Fruit fly (Drosophila melanogaster): ENCODE results near the gene up.

up gene

DNA sequence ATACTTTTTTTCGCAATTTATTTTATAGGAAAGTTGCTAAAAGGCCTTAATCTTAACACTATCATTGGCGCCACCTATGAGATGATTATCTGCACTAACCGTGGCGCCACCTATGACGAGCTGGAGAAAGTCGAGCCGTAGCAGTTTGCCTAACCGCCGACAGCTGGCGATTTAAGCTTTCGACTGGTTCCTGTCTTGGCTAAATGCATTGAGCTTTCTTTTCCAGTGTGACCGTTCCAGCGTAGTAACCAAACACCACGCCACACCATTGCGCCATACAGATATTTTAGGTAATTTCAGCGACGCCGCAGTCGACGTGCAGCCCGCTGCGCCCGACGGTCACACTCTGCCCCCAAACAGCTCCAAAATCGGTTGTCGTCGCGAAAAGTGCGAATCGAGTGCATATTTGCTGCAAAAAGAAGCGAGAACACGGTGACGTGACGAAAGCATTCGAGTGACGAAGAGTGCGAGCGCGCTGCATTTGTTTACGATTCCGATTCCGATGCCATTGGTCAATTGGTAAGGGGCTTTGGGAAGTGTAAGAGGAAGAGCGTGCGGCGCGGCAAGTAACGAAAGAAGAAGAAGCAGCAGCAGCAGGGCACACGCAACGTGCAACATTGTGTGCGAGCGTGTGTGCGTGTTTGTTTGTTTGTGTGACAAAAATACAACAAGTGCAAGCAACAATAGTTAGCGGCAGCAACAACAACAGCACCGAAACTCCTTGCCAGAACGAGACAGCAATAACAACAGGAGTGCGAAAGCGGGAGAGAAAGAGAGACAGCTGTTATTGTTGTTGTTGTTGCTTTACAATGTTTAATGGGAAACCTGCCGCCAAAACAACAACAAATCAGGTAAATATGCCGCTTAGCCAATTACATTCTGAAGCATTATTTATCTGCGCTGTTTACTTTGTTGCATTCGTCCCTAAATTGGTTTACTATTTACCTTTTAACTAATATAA, 38.6 kb downstream of the up start, which contains the start of the genes CG46311 and Tpst (continued):
- TF ChIP-seq CG9705 (GFP tag; optimal IDR thresholded peaks at IDR 0.05): peak; percentile 22

DNA sequence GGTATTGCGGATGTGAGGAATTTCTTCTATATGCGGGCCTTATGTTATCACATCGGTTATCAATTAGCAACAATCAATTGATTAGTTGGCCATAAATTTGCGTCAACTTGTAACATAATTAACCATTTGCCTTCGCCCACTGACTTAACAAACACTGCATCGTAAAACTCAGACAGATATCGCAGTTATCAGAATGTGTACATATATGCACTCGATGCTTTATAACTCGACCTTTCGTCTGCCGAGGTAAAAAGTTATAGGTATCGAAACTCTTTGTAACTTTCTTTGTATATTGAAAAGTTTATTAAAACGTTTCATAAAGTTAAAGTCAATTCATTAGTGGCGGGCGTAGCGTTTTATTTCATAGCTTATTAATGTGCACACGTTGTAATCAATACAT, 39.3 kb downstream of the up start:
- TF ChIP-seq Abd-B (GFP tag; optimal IDR thresholded peaks at IDR 0.05) (no peak), GATAd (GFP tag; optimal IDR thresholded peaks at IDR 0.05) (no peak), psq (GFP tag; optimal IDR thresholded peaks at IDR 0.05) (no peak), CG9705 (GFP tag; optimal IDR thresholded peaks at IDR 0.05) (no peak), woc (GFP tag; optimal IDR thresholded peaks at IDR 0.05) (no peak), pan (optimal IDR thresholded peaks at IDR 0.05) (no peak), foxo (GFP tag; optimal IDR thresholded peaks at IDR 0.05) (no peak), h (GFP tag; optimal IDR thresholded peaks at IDR 0.05) (no peak), Sp1 (GFP tag; optimal IDR thresholded peaks at IDR 0.05) (no peak), CrebA (GFP tag; optimal IDR thresholded peaks at IDR 0.05; ENCODE audit: borderline replicate concordance) (no peak), Hr83 (GFP tag; optimal IDR thresholded peaks at IDR 0.05; ENCODE audit: poor library complexity, severe bottlenecking) (no peak), sage (GFP tag; optimal IDR thresholded peaks at IDR 0.05) (no peak), fru (GFP tag; optimal IDR thresholded peaks at IDR 0.05) (no peak), Dif (GFP tag; optimal IDR thresholded peaks at IDR 0.05; ENCODE audit: partially characterized antibody) (no peak), OdsH (GFP tag; optimal IDR thresholded peaks at IDR 0.05) (no peak), CG32264 (GFP tag; optimal IDR thresholded peaks at IDR 0.05) (no peak), dsf (GFP tag; optimal IDR thresholded peaks at IDR 0.05; ENCODE audit: borderline replicate concordance) (no peak), lola (GFP tag; optimal IDR thresholded peaks at IDR 0.05) (no peak), dl (GFP tag; optimal IDR thresholded peaks at IDR 0.05; ENCODE audit: insufficient read depth in 1 of 2, partially characterized antibody in 2 of 2) (no peak), ey (GFP tag; optimal IDR thresholded peaks at IDR 0.05) (no peak)

DNA sequence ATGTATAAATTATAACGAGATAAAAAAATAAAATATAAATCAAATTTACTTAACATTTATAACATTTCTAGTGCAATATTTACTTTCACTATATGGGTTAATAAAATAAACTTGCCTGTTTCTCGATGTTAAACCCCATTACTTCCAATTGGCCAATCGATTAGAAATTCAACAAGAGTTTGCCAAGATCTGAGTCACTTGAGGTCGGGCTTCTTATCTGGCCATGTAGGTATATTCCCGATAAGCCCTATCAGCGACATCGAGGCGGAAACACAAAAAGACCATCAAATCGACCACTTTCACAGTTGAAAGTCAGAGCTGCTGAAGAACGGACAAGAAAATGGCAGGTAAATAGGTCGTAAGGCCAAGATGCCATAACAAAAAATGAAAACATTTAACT, 41.0 kb downstream of the up start, which contains the start of gene CG32633:
Gene CG32633, plus strand, starts transcription at position 301 of the 400 bp plus-strand sequence.
- TF ChIP-seq Hr83 (GFP tag; optimal IDR thresholded peaks at IDR 0.05; ENCODE audit: poor library complexity, severe bottlenecking) (no peak), fru (GFP tag; optimal IDR thresholded peaks at IDR 0.05) (peak; percentile 33), Dif (GFP tag; optimal IDR thresholded peaks at IDR 0.05; ENCODE audit: partially characterized antibody) (no peak)

DNA sequence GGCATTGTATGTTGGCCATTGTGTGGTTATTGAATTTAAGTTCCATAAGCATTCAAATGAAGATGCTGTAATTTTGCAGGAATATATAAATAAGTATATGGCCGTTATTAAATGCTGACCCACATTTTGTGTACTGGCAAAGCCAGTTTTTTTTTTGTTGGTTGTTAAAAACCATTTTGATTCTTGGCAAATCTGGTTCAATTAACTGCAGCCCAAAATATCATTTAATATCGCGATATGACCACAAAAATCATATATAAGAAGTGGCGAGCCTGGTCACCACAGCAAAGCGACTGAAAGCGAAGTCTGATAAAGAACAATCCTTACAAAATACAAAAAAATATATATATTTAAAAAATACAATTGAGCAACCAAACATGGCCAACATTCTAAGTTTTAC, 46.2 kb downstream of the up start, which contains the start of gene CG32631:
Gene CG32631, plus strand, starts transcription at position 301 of the 400 bp plus-strand sequence.
- TF ChIP-seq Rel (GFP tag; optimal IDR thresholded peaks at IDR 0.05) (no peak), Rel (tag; optimal IDR thresholded peaks at IDR 0.05) (no peak), ey (GFP tag; optimal IDR thresholded peaks at IDR 0.05) (no peak), tai (GFP tag; optimal IDR thresholded peaks at IDR 0.05) (no peak), GATAd (GFP tag; optimal IDR thresholded peaks at IDR 0.05) (no peak), lola (GFP tag; optimal IDR thresholded peaks at IDR 0.05) (no peak), Abd-B (GFP tag; optimal IDR thresholded peaks at IDR 0.05) (no peak), psq (GFP tag; optimal IDR thresholded peaks at IDR 0.05) (no peak), Sp1 (GFP tag; optimal IDR thresholded peaks at IDR 0.05) (no peak), sage (GFP tag; optimal IDR thresholded peaks at IDR 0.05) (no peak), rgr (GFP tag; optimal IDR thresholded peaks at IDR 0.05) (no peak), Dif (GFP tag; optimal IDR thresholded peaks at IDR 0.05; ENCODE audit: partially characterized antibody) (no peak), Dfd (GFP tag; optimal IDR thresholded peaks at IDR 0.05) (no peak), Myc (optimal IDR thresholded peaks at IDR 0.05) (no peak), CG32264 (GFP tag; optimal IDR thresholded peaks at IDR 0.05) (no peak)

DNA sequence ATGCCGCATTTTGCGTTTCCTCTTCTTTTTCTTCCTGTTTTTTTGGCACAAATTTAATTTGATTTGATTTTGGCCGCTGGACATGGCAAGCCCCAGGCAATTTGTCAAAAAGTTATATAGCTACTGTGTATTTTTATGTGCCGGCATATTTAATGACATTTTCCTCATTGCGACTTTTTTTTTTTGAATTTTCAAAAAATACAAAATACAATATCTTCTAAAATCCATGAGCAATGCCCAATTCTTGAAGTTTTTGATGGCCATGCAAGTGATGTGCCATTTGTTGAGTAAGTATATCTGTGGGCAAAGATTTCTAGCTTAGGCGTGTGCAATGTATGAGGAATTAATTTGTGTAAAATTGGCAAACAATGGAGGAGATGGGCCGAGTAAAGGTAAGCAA, 46.7 kb downstream of the up start, which contains the start of gene CG11816:
Gene CG11816, minus strand, starts transcription at position 101 of the 400 bp plus-strand sequence.
- TF ChIP-seq HLH106 (tag; optimal IDR thresholded peaks at IDR 0.05) (no peak), lola (GFP tag; optimal IDR thresholded peaks at IDR 0.05) (no peak), h (GFP tag; optimal IDR thresholded peaks at IDR 0.05) (no peak), CG32264 (GFP tag; optimal IDR thresholded peaks at IDR 0.05) (no peak), Hnf4 (GFP tag; optimal IDR thresholded peaks at IDR 0.05) (no peak), Hr78 (GFP tag; optimal IDR thresholded peaks at IDR 0.05) (no peak), N (GFP tag; optimal IDR thresholded peaks at IDR 0.05) (no peak), pan (optimal IDR thresholded peaks at IDR 0.05) (no peak), CG9705 (GFP tag; optimal IDR thresholded peaks at IDR 0.05) (no peak), brk (GFP tag; optimal IDR thresholded peaks at IDR 0.05) (no peak), sage (GFP tag; optimal IDR thresholded peaks at IDR 0.05) (no peak), usp (GFP tag; optimal IDR thresholded peaks at IDR 0.05) (no peak), sv (GFP tag; optimal IDR thresholded peaks at IDR 0.05) (no peak), dsf (GFP tag; optimal IDR thresholded peaks at IDR 0.05; ENCODE audit: borderline replicate concordance) (no peak)

Measured in whole organism, wandering third instar larva.